Worm (Caenorhabditis elegans) whole organism, L4 larva: ENCODE data around the gene crh-1.

Experiments
- D1046.2 ChIP-seq: fragments of 200-800 bp; sonication (Bioruptor generic); IDR thresholded peaks from 2 replicates; pipeline ENCODE4 v1.3.6; 2022; ENCODE audit warnings: missing genetic modification characterization, missing compliant biosample characterization
- F10B5.3 ChIP-seq: sonication (generic microtip); optimal IDR thresholded peaks from 2 replicates; lab custom pipeline; 2016; ENCODE audit warnings: mild to moderate bottlenecking, missing genetic modification characterization, missing compliant biosample characterization
- F49E8.2 ChIP-seq: sonication (generic microtip); optimal IDR thresholded peaks from 2 replicates; lab custom pipeline; 2016; ENCODE audit warnings: missing compliant biosample characterization, mild to moderate bottlenecking, missing genetic modification characterization, borderline replicate concordance
- ceh-32 ChIP-seq: sonication (generic microtip); optimal IDR thresholded peaks from 2 replicates; lab custom pipeline; 2016; ENCODE audit warnings: mild to moderate bottlenecking, missing genetic modification characterization, missing compliant biosample characterization; ENCODE audit not compliant: poor library complexity
- ceh-82 ChIP-seq: sonication (generic microtip); optimal IDR thresholded peaks from 2 replicates; lab custom pipeline; 2017; ENCODE audit warnings: missing biosample characterization, missing genetic modification characterization
- dmd-8 ChIP-seq: fragments of 200-800 bp; sonication (Bioruptor generic); IDR thresholded peaks from 2 replicates; pipeline ENCODE4 v1.3.6; 2022; ENCODE audit warnings: missing genetic modification characterization, missing compliant biosample characterization
- dpl-1 ChIP-seq: fragments of 150-350 bp; optimal IDR thresholded peaks from 2 replicates; lab custom pipeline; 2014; ENCODE audit warnings: missing biosample characterization, missing genetic modification reagents, missing genetic modification characterization
- lin-13 ChIP-seq: fragments of 150-350 bp; optimal IDR thresholded peaks from 2 replicates; lab custom pipeline; 2014; ENCODE audit warnings: missing biosample characterization, missing genetic modification reagents, missing genetic modification characterization
- lin-29 ChIP-seq: fragments of 200-800 bp; sonication (Bioruptor generic); IDR thresholded peaks from 2 replicates; pipeline ENCODE4 v1.3.6; 2022; ENCODE audit warnings: missing genetic modification reagents, missing genetic modification characterization, missing compliant biosample characterization
- nhr-28 ChIP-seq: fragments of 150-350 bp; optimal IDR thresholded peaks from 2 replicates; lab custom pipeline; 2014; ENCODE audit warnings: missing biosample characterization, missing genetic modification characterization
- saeg-2 ChIP-seq: fragments of 200-800 bp; sonication (Bioruptor generic); IDR thresholded peaks from 2 replicates; pipeline ENCODE4 v1.3.6; 2022; ENCODE audit warnings: missing genetic modification reagents, missing genetic modification characterization, missing compliant biosample characterization
- skn-1 ChIP-seq: fragments of 150-350 bp; optimal IDR thresholded peaks from 2 replicates; lab custom pipeline; 2014; ENCODE audit warnings: missing biosample characterization, missing genetic modification characterization
- unc-62 ChIP-seq, 3 experiments: fragments of 150-350 bp in 1 of 3; sonication (generic microtip); optimal IDR thresholded peaks in 2 of 3; peaks in 1 of 3; 1 replicate in 1 of 3; 2 replicates in 2 of 3; lab custom pipeline; 2014 to 2017; ENCODE audit warnings: missing biosample characterization in 3 of 3, missing genetic modification characterization in 3 of 3, missing genetic modification reagents in 3 of 3, missing genotype in 1 of 3

ce11 chrIII:11659804-11660203 lies 2.2 kb downstream of the crh-1 start:
- TF ChIP-seq F49E8.2 (tag; lab: Kevin White, UChicago): no peak
- no peak for TF ChIP-seq dmd-8 (GFP tag; lab: Robert Waterston, UW)
- no peak for TF ChIP-seq dpl-1 (GFP tag; lab: Kevin White, UChicago)
- TF ChIP-seq saeg-2: no peak
- no peak for TF ChIP-seq D1046.2 (GFP tag; lab: Robert Waterston, UW)
- TF ChIP-seq unc-62 (GFP tag; optimal IDR thresholded peaks at IDR 0.05 in 1 of 2; lab: Kevin White, UChicago): no peak
- no peak for TF ChIP-seq unc-62 (tag; optimal IDR thresholded peaks at IDR 0.05; lab: Kevin White, UChicago)
- no peak for TF ChIP-seq ceh-32 (tag; lab: Kevin White, UChicago)
- no peak for TF ChIP-seq skn-1 (tag; lab: Kevin White, UChicago)
- TF ChIP-seq lin-13 (GFP tag; lab: Kevin White, UChicago): no peak
- TF ChIP-seq F10B5.3 (tag; lab: Kevin White, UChicago): no peak
- TF ChIP-seq ceh-82 (tag; lab: Kevin White, UChicago): no peak
- TF ChIP-seq nhr-28 (tag; lab: Kevin White, UChicago): no peak
- TF ChIP-seq lin-29 (GFP tag; lab: Robert Waterston, UW): no peak
